Worm (Caenorhabditis elegans): ENCODE results near the gene T26A5.6.

T26A5.6 gene

ce11 chrIII:6453665-6454064 lies 3.2 kb upstream of the T26A5.6 start (continued):
- TF ChIP-seq ceh-40 (GFP tag; IDR thresholded peaks at IDR 0.05) (no peak), tbp1 (GFP tag; optimal IDR thresholded peaks at IDR 0.05) (peak; percentile 66), lsy-27 (tag; optimal IDR thresholded peaks at IDR 0.05; ENCODE audit: borderline replicate concordance, insufficient read depth) (no peak), nhr-90 (tag; optimal IDR thresholded peaks at IDR 0.05) (peak; percentile 37), lin-54 (GFP tag; optimal IDR thresholded peaks at IDR 0.05) (peak; percentile 70), akir-1 (GFP tag; optimal IDR thresholded peaks at IDR 0.05) (no peak), attf-5 (GFP tag; optimal IDR thresholded peaks at IDR 0.05) (peak; percentile 98), mcd-1 (GFP tag; IDR thresholded peaks at IDR 0.05) (peak; percentile 77), lin-35 (GFP tag; optimal IDR thresholded peaks at IDR 0.05) (peak in 1 of 3 experiments; percentile 86), ceh-100 (GFP tag; IDR thresholded peaks at IDR 0.05) (peak; percentile 34; the same call in 1 of the 2 replicates), efl-1 (GFP tag; optimal IDR thresholded peaks at IDR 0.05) (peak; percentile 46), D2030.7 (GFP tag; IDR thresholded peaks at IDR 0.05) (peak; percentile 67), F55B11.4 (tag; optimal IDR thresholded peaks at IDR 0.05; ENCODE audit: borderline replicate concordance, insufficient read depth) (no peak), ceh-27 (GFP tag; optimal IDR thresholded peaks at IDR 0.05) (peak; percentile 63), F49E8.2 (tag; optimal IDR thresholded peaks at IDR 0.05; ENCODE audit: insufficient read depth) (peak; percentile 42), Y95B8A.8 (GFP tag; IDR thresholded peaks at IDR 0.05) (0 out of 2 replicates have a peak, but pooled peaks have one; percentile 47), snpc-4 (GFP tag; optimal IDR thresholded peaks at IDR 0.05) (peak; percentile 48), snpc-4 (tag; optimal IDR thresholded peaks at IDR 0.05) (peak; percentile 14 to 62 (median 31)), dox-1 (GFP tag; IDR thresholded peaks at IDR 0.05) (peak; percentile 91), him-1 (tag; optimal IDR thresholded peaks at IDR 0.05) (no peak), ccch-3 (GFP tag; optimal IDR thresholded peaks at IDR 0.05) (no peak), ZK185.1 (tag; optimal IDR thresholded peaks at IDR 0.05; ENCODE audit: poor library complexity, severe bottlenecking) (peak; percentile 75), K12H6.12 (tag; optimal IDR thresholded peaks at IDR 0.05) (peak; percentile 38), mes-4 (tag; optimal IDR thresholded peaks at IDR 0.05) (no peak), madf-6 (GFP tag; IDR thresholded peaks at IDR 0.05) (peak; percentile 55; the same call in 1 of the 2 replicates), nhr-80 (tag; optimal IDR thresholded peaks at IDR 0.05) (peak; percentile 82), rcor-1 (GFP tag; IDR thresholded peaks at IDR 0.05) (peak; percentile 85), Y67H2A.10 (GFP tag; conservative IDR thresholded peaks at IDR 0.05) (0 out of 2 replicates have a peak, but pooled peaks have one; percentile 43), snpc-1.3 (tag; optimal IDR thresholded peaks at IDR 0.05; ENCODE audit: insufficient read depth) (peak; percentile 28), pbrm-1 (GFP tag; IDR thresholded peaks at IDR 0.05) (peak; percentile 76), attf-3 (GFP tag; conservative IDR thresholded peaks at IDR 0.05) (0 out of 2 replicates have a peak, but pooled peaks have one; percentile 26), snpc-1.1 (tag; optimal IDR thresholded peaks at IDR 0.05; ENCODE audit: insufficient read depth) (no peak)

ce11 chrIII:6452683-6453082 lies 2.2 kb upstream of the T26A5.6 start:
- TF ChIP-seq lin-54 (GFP tag; optimal IDR thresholded peaks at IDR 0.05), result peak; percentile 22
- no peak for TF ChIP-seq sdz-38 (tag; optimal IDR thresholded peaks at IDR 0.05)
- TF ChIP-seq bed-1 (GFP tag; IDR thresholded peaks at IDR 0.05), result no peak
- TF ChIP-seq mcd-1 (GFP tag; IDR thresholded peaks at IDR 0.05), result peak; percentile 33; the same call in 1 of the 2 replicates
- TF ChIP-seq madf-6 (GFP tag; IDR thresholded peaks at IDR 0.05), result 0 out of 2 replicates have a peak, but pooled peaks have one; percentile 34
- TF ChIP-seq F22D6.2 (tag; optimal IDR thresholded peaks at IDR 0.05), result no peak

- no peak for TF ChIP-seq K12H6.12 (tag; optimal IDR thresholded peaks at IDR 0.05)
- no peak for TF ChIP-seq unc-62 (GFP tag; optimal IDR thresholded peaks at IDR 0.05)
- no peak for TF ChIP-seq nhr-80 (tag; optimal IDR thresholded peaks at IDR 0.05)
- no peak for TF ChIP-seq hsf-1 (GFP tag; IDR thresholded peaks at IDR 0.05)
- TF ChIP-seq lin-54 (GFP tag; optimal IDR thresholded peaks at IDR 0.05), result no peak
- no peak for TF ChIP-seq hmg-1.2 (GFP tag; IDR thresholded peaks at IDR 0.05)
- TF ChIP-seq ccch-3 (GFP tag; optimal IDR thresholded peaks at IDR 0.05), result no peak
- TF ChIP-seq madf-8 (GFP tag; conservative IDR thresholded peaks at IDR 0.05), result no peak
- TF ChIP-seq Y79H2A.3 (GFP tag; conservative IDR thresholded peaks at IDR 0.05), result no peak
Measured at ce11 chrIII:6452278-6452677, 1.8 kb upstream of the T26A5.6 start, which contains the start of gene set-1. set-1 (minus strand) TSS chrIII:6452378.
